Fruit fly (Drosophila melanogaster) Kc167 (cell line): Measurements from ENCODE around the gene CG33710.

Source experiments
- Myc ChIP-seq: fragments of >200 bp; optimal IDR thresholded peaks from 2 replicates; lab custom pipeline; 2017; ENCODE audit warnings: missing external identifiers
- psq ChIP-seq: fragments of >200 bp; optimal IDR thresholded peaks from 2 replicates; lab custom pipeline; 2017; ENCODE audit warnings: missing external identifiers
- ttk ChIP-seq: sonication (Bioruptor generic); optimal IDR thresholded peaks from 2 replicates; lab custom pipeline; 2017; ENCODE audit warnings: missing external identifiers

- no peak for TF ChIP-seq Myc (lab: Kevin White, UChicago)
- TF ChIP-seq psq (lab: Kevin White, UChicago): no peak
- TF ChIP-seq ttk (lab: Kevin White, UChicago): no peak
Observed at dm6 chr3L:19952690-19953089, at the start of gene CG33710.
